Fruit fly (Drosophila melanogaster) whole organism, prepupa: ENCODE measurements around the gene yellow-e2.

Experiments used
- Eip93F ChIP-seq: fragments of 200-800 bp; sonication (Bioruptor generic); optimal IDR thresholded peaks from 2 replicates; lab custom pipeline; 2016; ENCODE audit warnings: missing biosample characterization, mild to moderate bottlenecking, missing genetic modification characterization
- Met ChIP-seq: fragments of 200-800 bp; sonication (Bioruptor generic); optimal IDR thresholded peaks from 3 replicates; lab custom pipeline; 2016; ENCODE audit warnings: missing biosample characterization, missing genetic modification characterization
- cyc ChIP-seq: fragments of 200-800 bp; sonication (Bioruptor generic); optimal IDR thresholded peaks from 3 replicates; lab custom pipeline; 2016; ENCODE audit warnings: missing biosample characterization, missing genetic modification characterization
- salr ChIP-seq, 2 experiments: fragments of 200-800 bp; sonication (Bioruptor generic); optimal IDR thresholded peaks; 3 replicates each; lab custom pipeline; 2016 to 2018; ENCODE audit warnings: missing biosample characterization in 2 of 2, missing genetic modification characterization in 2 of 2, mild to moderate bottlenecking in 1 of 2

- TF ChIP-seq cyc (GFP tag; lab: Kevin White, UChicago) (no peak), Met (GFP tag; lab: Kevin White, UChicago) (no peak), Eip93F (GFP tag; lab: Kevin White, UChicago) (no peak), salr (GFP tag; optimal IDR thresholded peaks at IDR 0.05; lab: Kevin White, UChicago) (no peak)
These were observed 29.0 kb upstream of the yellow-e2 start for dm6 chr3R:13435836-13436235.
